Worm (Caenorhabditis elegans) whole organism, L2 larva: ENCODE data around the gene C01G12.9.

ENCODE experiments used
- nhr-11 ChIP-seq: fragments of 150-350 bp; optimal IDR thresholded peaks from 2 replicates; lab custom pipeline; 2014; ENCODE audit warnings: missing biosample characterization, missing genetic modification characterization
- nhr-237 ChIP-seq: fragments of 150-350 bp; optimal IDR thresholded peaks from 2 replicates; lab custom pipeline; 2014; ENCODE audit warnings: missing biosample characterization, missing genetic modification characterization
- unc-39 ChIP-seq: fragments of 150-350 bp; optimal IDR thresholded peaks from 2 replicates; lab custom pipeline; 2014; ENCODE audit warnings: missing biosample characterization, missing genetic modification characterization
- ztf-11 ChIP-seq: sonication (generic microtip); optimal IDR thresholded peaks from 2 replicates; lab custom pipeline; 2017; ENCODE audit warnings: missing biosample characterization, missing genetic modification characterization

DNA sequence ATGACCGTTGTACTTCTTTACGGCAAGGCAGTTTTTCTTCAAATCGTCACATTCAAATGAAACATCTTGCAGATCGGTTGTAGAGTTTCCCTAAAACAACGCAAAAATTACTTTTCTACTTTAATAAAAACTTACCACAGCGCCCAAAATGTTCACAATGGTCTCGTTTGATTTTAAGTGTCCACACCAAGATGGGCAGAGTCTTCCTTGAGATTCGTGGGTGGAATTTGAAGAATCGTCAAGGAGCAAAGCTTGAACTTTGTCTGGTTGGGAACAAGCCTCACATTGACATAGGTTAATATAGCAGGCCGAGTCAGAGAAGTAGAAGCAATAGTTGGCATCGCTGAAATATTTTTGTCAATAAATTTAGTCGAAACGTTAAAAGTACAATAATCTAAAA lies 26.2 kb downstream of the C01G12.9 start:
- TF ChIP-seq nhr-11 (no peak), nhr-237 (tag; lab: Kevin White, UChicago) (no peak), unc-39 (tag; lab: Kevin White, UChicago) (no peak), ztf-11 (tag; lab: Kevin White, UChicago) (no peak)
